Worm (Caenorhabditis elegans): ENCODE results near the gene B0432.9.

B0432.9 gene

DNA sequence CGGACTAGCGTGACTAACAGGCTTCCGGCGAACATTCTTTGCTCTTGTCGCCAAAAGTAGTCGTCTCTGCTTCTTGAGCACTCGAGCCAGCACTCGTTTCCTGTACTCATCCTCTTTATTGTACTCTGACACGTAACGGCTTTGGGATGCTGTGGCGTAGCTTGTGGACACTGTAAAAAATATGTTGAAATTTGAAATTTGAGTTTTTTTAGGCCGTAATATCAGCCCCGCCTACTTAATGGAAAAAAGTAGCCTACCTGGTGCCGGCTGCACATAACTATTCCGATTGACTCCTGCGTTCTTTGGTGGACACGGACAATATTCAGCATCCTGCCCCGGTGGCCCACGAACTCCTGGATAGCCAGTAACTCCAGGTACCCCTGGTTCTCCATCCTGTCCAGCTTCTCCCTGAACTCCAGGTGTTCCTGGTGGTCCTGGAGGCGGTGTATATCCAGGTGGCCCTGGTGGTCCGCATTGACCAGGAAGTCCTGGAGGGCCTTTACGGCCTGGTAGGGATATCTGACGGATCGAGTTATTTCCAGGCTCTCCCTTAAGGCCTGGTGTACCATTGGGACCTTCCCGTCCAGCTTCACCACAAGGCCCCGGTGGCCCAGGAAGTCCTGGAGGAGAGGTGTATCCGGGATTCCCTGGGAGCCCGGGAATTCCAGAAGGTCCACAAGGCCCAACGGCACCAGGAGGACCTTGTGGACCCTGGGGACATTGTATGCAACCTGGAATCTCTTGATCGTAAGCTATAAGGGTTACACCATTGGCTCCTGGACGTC lies 20.6 kb upstream of the B0432.9 start:
- TF ChIP-seq egl-27 (tag; optimal IDR thresholded peaks at IDR 0.05) (no peak), nfya-1 (tag; optimal IDR thresholded peaks at IDR 0.05; ENCODE audit: insufficient read depth) (no peak), elt-3 (tag; optimal IDR thresholded peaks at IDR 0.05) (no peak), lin-15B (tag; optimal IDR thresholded peaks at IDR 0.05) (no peak), ztf-11 (tag; optimal IDR thresholded peaks at IDR 0.05) (no peak), elt-1 (tag; optimal IDR thresholded peaks at IDR 0.05) (no peak), ceh-28 (tag; optimal IDR thresholded peaks at IDR 0.05) (no peak), nhr-43 (tag; optimal IDR thresholded peaks at IDR 0.05; ENCODE audit: poor library complexity, severe bottlenecking) (no peak), zag-1 (tag; optimal IDR thresholded peaks at IDR 0.05) (no peak), ama-1 (optimal IDR thresholded peaks at IDR 0.05) (no peak), nhr-12 (tag; optimal IDR thresholded peaks at IDR 0.05) (no peak)

DNA sequence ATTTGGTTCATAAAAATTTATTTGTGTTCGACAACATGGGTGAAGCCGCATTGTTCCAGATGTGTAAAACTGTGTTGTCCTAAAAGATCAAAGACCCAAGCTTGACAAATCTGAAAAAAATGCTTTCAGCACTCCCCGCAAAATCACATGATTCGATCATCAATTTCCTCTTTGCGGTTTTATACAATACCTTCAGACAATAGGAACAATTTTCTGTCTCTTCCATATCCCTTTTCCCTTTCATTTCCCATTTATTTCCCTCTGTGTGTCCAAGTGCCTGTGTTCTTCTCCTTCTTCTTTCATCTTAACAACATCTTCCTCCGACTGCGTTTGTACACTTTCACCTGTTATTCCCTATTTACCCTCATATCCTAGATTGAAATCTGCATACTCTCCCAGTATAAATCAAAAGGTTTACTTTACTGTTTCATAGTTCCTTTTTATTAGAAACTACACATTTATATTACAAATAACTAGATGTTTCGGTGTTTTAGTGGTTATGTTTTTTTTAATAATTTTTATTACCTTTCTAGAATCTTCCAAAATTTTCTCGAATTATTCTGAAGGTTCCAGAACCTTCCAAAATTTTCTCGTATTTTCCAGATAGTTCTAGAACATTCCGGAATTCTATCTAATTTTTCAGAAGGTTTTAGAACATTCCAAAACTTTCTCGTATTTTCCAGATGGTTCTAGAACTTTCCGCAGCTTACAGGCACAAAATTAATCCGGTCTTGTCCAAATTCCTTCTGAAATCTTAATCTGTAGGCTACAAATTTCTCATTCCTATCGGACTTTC lies 17.7 kb upstream of the B0432.9 start, which contains the start of gene K01A2.5:
Gene K01A2.5, plus strand, starts transcription at position 297 of the 796 bp plus-strand sequence.
- TF ChIP-seq ceh-9 (tag; optimal IDR thresholded peaks at IDR 0.05) (no peak), ceh-82 (tag; optimal IDR thresholded peaks at IDR 0.05) (no peak), nhr-23 (tag; optimal IDR thresholded peaks at IDR 0.05) (peak; percentile 86), nhr-25 (tag; optimal IDR thresholded peaks at IDR 0.05) (peak; percentile 70)

DNA sequence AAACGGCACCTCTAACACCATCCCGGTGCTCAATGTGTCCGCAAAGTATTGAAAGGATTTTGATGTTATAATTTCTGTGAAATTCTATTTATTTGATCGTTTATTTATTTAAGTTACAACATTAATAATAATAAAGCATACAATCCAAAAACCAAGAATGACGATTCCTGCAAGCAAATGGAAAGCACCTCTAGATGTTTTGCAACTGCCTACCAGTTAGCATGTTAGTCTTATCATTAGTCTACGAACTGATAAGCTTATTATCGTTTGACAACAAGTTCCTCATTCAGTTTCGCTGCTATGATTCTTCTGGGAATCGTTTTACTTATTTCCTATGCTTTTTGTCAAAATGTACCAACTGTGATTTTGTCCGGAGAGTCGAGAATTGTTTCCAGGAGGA lies 16.2 kb upstream of the B0432.9 start, which contains the start of gene K01A2.6:
Gene K01A2.6, plus strand, starts transcription at position 301 of the 400 bp plus-strand sequence.
- no peak for TF ChIP-seq nhr-12 (tag; optimal IDR thresholded peaks at IDR 0.05)
- TF ChIP-seq nhr-43 (tag; optimal IDR thresholded peaks at IDR 0.05; ENCODE audit: poor library complexity, severe bottlenecking), result no peak
- TF ChIP-seq lin-15B (tag; optimal IDR thresholded peaks at IDR 0.05), result no peak
- no peak for TF ChIP-seq nhr-28 (tag; optimal IDR thresholded peaks at IDR 0.05)
- TF ChIP-seq mml-1 (tag; optimal IDR thresholded peaks at IDR 0.05), result no peak
- no peak for TF ChIP-seq fkh-2 (tag; optimal IDR thresholded peaks at IDR 0.05)
- no peak for TF ChIP-seq lin-39 (tag; optimal IDR thresholded peaks at IDR 0.05)
- no peak for TF ChIP-seq jun-1 (tag; optimal IDR thresholded peaks at IDR 0.05)
- no peak for TF ChIP-seq nhr-77 (tag; optimal IDR thresholded peaks at IDR 0.05)
- TF ChIP-seq fkh-10 (GFP tag; optimal IDR thresholded peaks at IDR 0.05), result no peak
- TF ChIP-seq elt-2 (tag; optimal IDR thresholded peaks at IDR 0.05), result no peak
- TF ChIP-seq tbx-2 (tag; optimal IDR thresholded peaks at IDR 0.05), result no peak
- no peak for TF ChIP-seq R02D3.7 (tag; optimal IDR thresholded peaks at IDR 0.05)
- TF ChIP-seq ZK546.5 (tag; optimal IDR thresholded peaks at IDR 0.05), result no peak
- no peak for TF ChIP-seq pqm-1 (tag; optimal IDR thresholded peaks at IDR 0.05)
- TF ChIP-seq ceh-16 (tag; optimal IDR thresholded peaks at IDR 0.05), result no peak
- TF ChIP-seq eor-1 (tag; optimal IDR thresholded peaks at IDR 0.05), result no peak
- no peak for TF ChIP-seq nfya-1 (tag; optimal IDR thresholded peaks at IDR 0.05; ENCODE audit: insufficient read depth)

DNA sequence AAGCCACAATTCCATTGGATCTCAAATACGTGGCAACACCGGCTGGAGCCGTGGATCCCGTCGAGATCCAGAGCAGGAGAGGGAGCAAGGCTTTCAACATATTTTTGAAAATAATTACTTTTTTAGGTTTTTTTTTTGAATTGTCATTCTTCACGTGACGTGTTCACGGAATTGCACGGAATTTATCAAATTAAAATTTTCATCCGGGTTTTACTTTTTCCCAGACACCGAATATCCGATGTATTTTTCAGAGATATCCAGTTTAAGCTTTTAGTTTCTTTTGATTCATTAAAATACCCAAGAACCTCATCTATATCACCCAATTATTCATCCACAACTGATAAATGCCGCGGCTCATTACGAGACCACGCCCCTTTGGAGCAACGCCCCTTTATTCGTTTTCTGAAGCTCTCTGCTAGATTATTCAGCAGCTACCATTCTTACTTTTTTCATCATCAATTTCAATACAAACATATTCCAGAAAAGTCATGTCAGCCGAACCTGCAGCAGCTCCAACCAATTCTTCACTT lies 13.5 kb upstream of the B0432.9 start, which contains the start of the genes clec-117 and B0432.1:
Gene clec-117, minus strand, starts transcription at position 101 of the 530 bp plus-strand sequence.
Gene B0432.1, plus strand, starts transcription at position 480 of the 530 bp plus-strand sequence.
- TF ChIP-seq egl-27 (tag; optimal IDR thresholded peaks at IDR 0.05) (no peak), nhr-11 (tag; optimal IDR thresholded peaks at IDR 0.05) (no peak), nfya-1 (tag; optimal IDR thresholded peaks at IDR 0.05; ENCODE audit: insufficient read depth) (no peak)

DNA sequence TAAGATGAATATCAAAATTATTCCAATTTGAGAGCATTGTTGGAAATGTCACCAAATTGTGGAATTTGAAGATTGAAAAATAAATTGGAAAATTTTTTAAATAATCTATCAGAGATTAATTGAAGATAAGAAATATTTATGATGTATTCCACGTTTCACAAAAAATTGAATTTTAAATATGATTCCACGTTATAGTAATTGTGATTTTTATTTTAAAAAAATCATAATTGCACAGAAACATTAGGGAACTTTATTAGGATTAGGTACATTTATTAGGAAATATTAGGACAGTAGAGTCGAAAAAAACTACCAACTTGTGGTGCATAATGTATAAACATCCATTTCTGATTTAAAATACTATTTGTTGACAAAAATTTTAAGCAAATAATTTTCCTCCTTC lies 11.1 kb upstream of the B0432.9 start, which contains the start of gene B0432.11:
Gene B0432.11, minus strand, starts transcription at position 101 of the 400 bp plus-strand sequence.
- no peak for TF ChIP-seq nhr-28 (tag; optimal IDR thresholded peaks at IDR 0.05)
- TF ChIP-seq nhr-76 (tag; optimal IDR thresholded peaks at IDR 0.05), result no peak
- no peak for TF ChIP-seq hmg-11 (tag; optimal IDR thresholded peaks at IDR 0.05)
- no peak for TF ChIP-seq lin-39 (tag; optimal IDR thresholded peaks at IDR 0.05)
- no peak for TF ChIP-seq lsy-12 (tag; optimal IDR thresholded peaks at IDR 0.05)
- no peak for TF ChIP-seq mml-1 (tag; optimal IDR thresholded peaks at IDR 0.05)
- TF ChIP-seq nhr-77 (tag; optimal IDR thresholded peaks at IDR 0.05), result no peak
- TF ChIP-seq lin-15B (tag; optimal IDR thresholded peaks at IDR 0.05), result no peak
- no peak for TF ChIP-seq elt-1 (tag; optimal IDR thresholded peaks at IDR 0.05)
- TF ChIP-seq tbx-2 (tag; optimal IDR thresholded peaks at IDR 0.05), result no peak
- no peak for TF ChIP-seq nhr-237 (tag; optimal IDR thresholded peaks at IDR 0.05)
- no peak for TF ChIP-seq R02D3.7 (tag; optimal IDR thresholded peaks at IDR 0.05)
- no peak for TF ChIP-seq ztf-11 (tag; optimal IDR thresholded peaks at IDR 0.05)
- no peak for TF ChIP-seq unc-39 (tag; optimal IDR thresholded peaks at IDR 0.05)
- no peak for TF ChIP-seq fkh-10 (GFP tag; optimal IDR thresholded peaks at IDR 0.05)
- TF ChIP-seq ama-1 (optimal IDR thresholded peaks at IDR 0.05), result no peak
